Fruit fly (Drosophila melanogaster): Measurements from ENCODE around the gene CG31705.

The CG31705 gene

dm6 chr2L:11516526-11517441 is 11.2 kb downstream of the CG31705 start, which contains the start of the genes Dlg5 and CG4970 (continued):
- TF ChIP-seq CG7963 (GFP tag; IDR thresholded peaks at IDR 0.05; ENCODE audit: partially characterized antibody) (peak; percentile 50; the same call in 1 of the 3 replicates), B-H2 (GFP tag; optimal IDR thresholded peaks at IDR 0.05) (no peak), CG3995 (GFP tag; optimal IDR thresholded peaks at IDR 0.05) (peak; percentile 12), lola (GFP tag; optimal IDR thresholded peaks at IDR 0.05) (peak in 1 of 3 experiments; percentile 71), Ada2b (GFP tag; IDR thresholded peaks at IDR 0.05) (no peak), CG31365 (tag; optimal IDR thresholded peaks at IDR 0.05) (no peak), wdn (GFP tag; IDR thresholded peaks at IDR 0.05) (no peak), CG9817 (tag; optimal IDR thresholded peaks at IDR 0.05) (no peak), bbx (GFP tag; IDR thresholded peaks at IDR 0.05; ENCODE audit: partially characterized antibody) (peak; percentile 86), CG32772 (GFP tag; IDR thresholded peaks at IDR 0.05) (peak; percentile 56; the same call in 1 of the 2 replicates), CG10979 (tag; optimal IDR thresholded peaks at IDR 0.05) (no peak), eve (GFP tag; optimal IDR thresholded peaks at IDR 0.05) (no peak), Gsc (GFP tag; IDR thresholded peaks at IDR 0.05) (no peak), CG12942 (GFP tag; optimal IDR thresholded peaks at IDR 0.05) (no peak), Awh (GFP tag; IDR thresholded peaks at IDR 0.05) (no peak), Atf3 (GFP tag; optimal IDR thresholded peaks at IDR 0.05) (no peak), nerfin-2 (GFP tag; IDR thresholded peaks at IDR 0.05; ENCODE audit: partially characterized antibody) (peak; percentile 66; the same call in 1 of the 2 replicates), pho (GFP tag; optimal IDR thresholded peaks at IDR 0.05) (no peak), Sin3A (optimal IDR thresholded peaks at IDR 0.05) (peak; percentile 56), CG12219 (GFP tag; optimal IDR thresholded peaks at IDR 0.05) (no peak), CG10462 (GFP tag; optimal IDR thresholded peaks at IDR 0.05) (no peak), sd (tag; optimal IDR thresholded peaks at IDR 0.05) (no peak), CG10209 (GFP tag; optimal IDR thresholded peaks at IDR 0.05) (no peak), trh (GFP tag; optimal IDR thresholded peaks at IDR 0.05) (no peak), ind (GFP tag; optimal IDR thresholded peaks at IDR 0.05) (no peak), Fer3 (tag; optimal IDR thresholded peaks at IDR 0.05) (no peak), slou (GFP tag; optimal IDR thresholded peaks at IDR 0.05) (peak; percentile 26), CG11723 (GFP tag; optimal IDR thresholded peaks at IDR 0.05) (no peak), CoRest (tag; optimal IDR thresholded peaks at IDR 0.05) (no peak), cad (GFP tag; optimal IDR thresholded peaks at IDR 0.05) (no peak), CG9876 (GFP tag; optimal IDR thresholded peaks at IDR 0.05) (no peak), CG31441 (GFP tag; IDR thresholded peaks at IDR 0.05) (no peak), Bteb2 (GFP tag; optimal IDR thresholded peaks at IDR 0.05) (peak; percentile 2), Rfx (GFP tag; IDR thresholded peaks at IDR 0.05) (no peak; the same call in 1 of the 2 replicates), stc (GFP tag; IDR thresholded peaks at IDR 0.05) (no peak), ERR (GFP tag; optimal IDR thresholded peaks at IDR 0.05) (no peak), pan (optimal IDR thresholded peaks at IDR 0.05) (no peak), pan (GFP tag; optimal IDR thresholded peaks at IDR 0.05 in 1 of 2, IDR thresholded peaks at IDR 0.05 in 1 of 2) (no peak), yki (optimal IDR thresholded peaks at IDR 0.05) (no peak), toy (GFP tag; IDR thresholded peaks at IDR 0.05) (no peak), Bdp1 (GFP tag; optimal IDR thresholded peaks at IDR 0.05) (no peak), bcd (GFP tag; optimal IDR thresholded peaks at IDR 0.05) (no peak), pzg (GFP tag; optimal IDR thresholded peaks at IDR 0.05) (peak; percentile 84), pnt (GFP tag; optimal IDR thresholded peaks at IDR 0.05) (peak; percentile 22), ssp (GFP tag; IDR thresholded peaks at IDR 0.05) (no peak), CG7786 (GFP tag; optimal IDR thresholded peaks at IDR 0.05) (no peak), BtbVII (GFP tag; optimal IDR thresholded peaks at IDR 0.05) (peak; percentile 17), Trl (optimal IDR thresholded peaks at IDR 0.05) (no peak), Trl (GFP tag; optimal IDR thresholded peaks at IDR 0.05) (no peak), bab2 (GFP tag; optimal IDR thresholded peaks at IDR 0.05) (no peak), mld (GFP tag; IDR thresholded peaks at IDR 0.05; ENCODE audit: partially characterized antibody) (no peak)

All from whole organism, embryonic.